Worm (Caenorhabditis elegans): ENCODE measurements around the gene mrps-17.
A peak's percentile ranks its signal among the peaks of the same experiment; 100 is the strongest.

The mrps-17 gene

DNA sequence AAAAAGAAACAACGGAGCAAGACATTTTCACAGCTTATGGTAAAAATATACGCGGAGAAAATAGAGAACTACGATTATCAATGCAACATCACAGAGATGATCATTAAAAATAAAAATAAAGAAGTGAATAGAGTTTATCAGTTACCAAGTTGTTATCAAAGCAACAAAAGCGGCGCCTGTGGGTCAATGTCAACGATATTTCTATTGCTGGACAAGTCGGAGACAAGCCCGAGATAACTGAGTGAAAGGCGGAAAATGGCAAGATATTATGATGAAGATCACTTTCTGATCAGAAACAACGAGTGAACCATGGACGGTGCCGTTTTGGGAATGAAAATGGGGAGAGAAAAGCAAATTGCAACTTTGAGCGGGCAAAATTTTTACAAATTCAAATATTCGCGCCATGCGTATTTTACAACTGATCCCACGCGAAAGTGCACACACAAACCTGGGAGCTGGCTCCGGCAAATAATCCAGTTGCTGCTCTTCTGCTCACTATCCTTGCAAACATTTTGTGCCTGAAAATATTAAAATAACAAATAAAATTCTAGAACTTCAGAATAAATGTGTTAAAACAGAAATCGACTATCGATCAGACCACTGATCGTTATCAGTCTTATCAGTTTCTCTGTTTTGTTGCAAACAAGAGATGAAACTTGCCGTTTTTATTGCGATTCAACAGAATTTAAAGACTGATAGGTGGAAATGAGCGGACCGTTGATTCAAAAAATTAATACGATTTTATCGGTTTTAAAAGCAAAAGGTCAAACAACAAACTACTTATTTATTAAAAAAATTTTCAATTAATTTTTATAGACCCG, 10.9 kb upstream of the mrps-17 start, which contains the start of gene mel-32 (continued):
- TF ChIP-seq lsl-1 (GFP tag; optimal IDR thresholded peaks at IDR 0.05) (peak; percentile 76), xnd-1 (tag; optimal IDR thresholded peaks at IDR 0.05) (peak; percentile 85), F37B4.10 (GFP tag; IDR thresholded peaks at IDR 0.05) (no peak), F39B2.1 (GFP tag; IDR thresholded peaks at IDR 0.05) (no peak), F10E7.11 (tag; optimal IDR thresholded peaks at IDR 0.05) (no peak), egrh-3 (GFP tag; IDR thresholded peaks at IDR 0.05) (no peak), lsy-27 (tag; optimal IDR thresholded peaks at IDR 0.05; ENCODE audit: borderline replicate concordance, insufficient read depth) (no peak), dpl-1 (GFP tag; optimal IDR thresholded peaks at IDR 0.05) (peak; percentile 89), somi-1 (GFP tag; optimal IDR thresholded peaks at IDR 0.05) (no peak), fkh-3 (tag; optimal IDR thresholded peaks at IDR 0.05) (no peak), snpc-3.4 (tag; optimal IDR thresholded peaks at IDR 0.05) (no peak), F22D6.2 (tag; optimal IDR thresholded peaks at IDR 0.05) (no peak), hrde-1 (tag; optimal IDR thresholded peaks at IDR 0.05; ENCODE audit: borderline replicate concordance) (peak; percentile 12), ztf-6 (GFP tag; IDR thresholded peaks at IDR 0.05) (no peak), lin-26 (GFP tag; IDR thresholded peaks at IDR 0.05) (peak; percentile 67; the same call in 1 of the 2 replicates), ztf-3 (GFP tag; optimal IDR thresholded peaks at IDR 0.05) (no peak), F57A8.1 (GFP tag; optimal IDR thresholded peaks at IDR 0.05) (no peak), T26A5.8 (tag; optimal IDR thresholded peaks at IDR 0.05) (no peak), lin-54 (GFP tag; optimal IDR thresholded peaks at IDR 0.05) (peak; percentile 80), nhr-179 (tag; optimal IDR thresholded peaks at IDR 0.05) (no peak), nhr-27 (tag; optimal IDR thresholded peaks at IDR 0.05) (no peak), ama-1 (optimal IDR thresholded peaks at IDR 0.05) (no peak), ama-1 (GFP tag; optimal IDR thresholded peaks at IDR 0.05) (no peak), gei-17 (GFP tag; optimal IDR thresholded peaks at IDR 0.05) (no peak), egl-18 (GFP tag; IDR thresholded peaks at IDR 0.05) (no peak), K11D2.4 (GFP tag; IDR thresholded peaks at IDR 0.05) (no peak), sdz-38 (tag; optimal IDR thresholded peaks at IDR 0.05) (no peak), tlf-1 (GFP tag; optimal IDR thresholded peaks at IDR 0.05) (peak; percentile 80), ztf-26 (tag; optimal IDR thresholded peaks at IDR 0.05) (no peak), B0019.2 (GFP tag; conservative IDR thresholded peaks at IDR 0.05) (peak; percentile 75)

DNA sequence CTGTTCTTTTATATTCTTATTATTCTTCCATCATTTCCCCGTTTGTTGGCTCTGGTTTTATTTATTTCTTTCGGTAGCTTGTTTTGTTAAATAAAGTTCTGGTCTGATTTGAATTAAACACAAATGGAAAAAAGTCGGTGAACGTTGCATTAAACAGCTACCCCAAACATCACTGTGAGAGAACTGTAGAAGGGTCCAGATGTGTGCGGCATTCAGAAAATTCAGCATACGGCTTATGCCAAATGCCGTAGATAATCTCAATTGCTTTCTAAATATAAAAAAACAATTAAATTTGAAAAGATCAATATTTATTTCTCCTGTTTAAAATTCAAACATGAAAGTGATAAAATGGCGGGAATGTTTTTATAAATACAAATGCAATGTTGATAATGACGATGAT, 8.3 kb upstream of the mrps-17 start:
- TF ChIP-seq lsl-1 (GFP tag; optimal IDR thresholded peaks at IDR 0.05) (peak; percentile 32), lin-26 (GFP tag; IDR thresholded peaks at IDR 0.05) (no peak), ets-4 (GFP tag; optimal IDR thresholded peaks at IDR 0.05) (no peak), snpc-1.1 (tag; optimal IDR thresholded peaks at IDR 0.05; ENCODE audit: insufficient read depth) (no peak), Y56A3A.18 (GFP tag; IDR thresholded peaks at IDR 0.05) (peak; percentile 14; the same call in 1 of the 2 replicates), hsf-1 (GFP tag; IDR thresholded peaks at IDR 0.05) (0 out of 2 replicates have a peak, but pooled peaks have one; percentile 52), Y53G8AR.9 (GFP tag; conservative IDR thresholded peaks at IDR 0.05) (peak; percentile 41; the same call in 1 of the 2 replicates), bed-2 (GFP tag; IDR thresholded peaks at IDR 0.05) (no peak), lin-40 (tag; optimal IDR thresholded peaks at IDR 0.05) (no peak), D2030.7 (GFP tag; IDR thresholded peaks at IDR 0.05) (peak; percentile 43; the same call in 1 of the 2 replicates), hrde-1 (tag; optimal IDR thresholded peaks at IDR 0.05; ENCODE audit: borderline replicate concordance) (peak; percentile 40), ama-1 (optimal IDR thresholded peaks at IDR 0.05) (no peak), ama-1 (GFP tag; optimal IDR thresholded peaks at IDR 0.05) (no peak), unc-130 (GFP tag; optimal IDR thresholded peaks at IDR 0.05) (peak; percentile 41), nfyb-1 (GFP tag; IDR thresholded peaks at IDR 0.05) (no peak), F22D6.2 (tag; optimal IDR thresholded peaks at IDR 0.05) (no peak), madf-10 (tag; optimal IDR thresholded peaks at IDR 0.05) (no peak), C17E4.6 (GFP tag; IDR thresholded peaks at IDR 0.05) (0 out of 2 replicates have a peak, but pooled peaks have one; percentile 46), ztf-26 (tag; optimal IDR thresholded peaks at IDR 0.05) (no peak), die-1 (tag; optimal IDR thresholded peaks at IDR 0.05) (no peak), xnd-1 (tag; optimal IDR thresholded peaks at IDR 0.05) (peak; percentile 1), madf-6 (GFP tag; IDR thresholded peaks at IDR 0.05) (0 out of 2 replicates have a peak, but pooled peaks have one; percentile 25), F55B11.4 (tag; optimal IDR thresholded peaks at IDR 0.05; ENCODE audit: borderline replicate concordance, insufficient read depth) (no peak), let-526 (GFP tag; IDR thresholded peaks at IDR 0.05) (no peak)

Measured in whole organism, young adult.